Fruit fly (Drosophila melanogaster) whole organism, embryonic: Measurements from ENCODE around the gene Grasp65.

Source experiments
- Atf6 ChIP-seq: fragments of 200-800 bp; sonication (Bioruptor generic); IDR thresholded peaks from 2 replicates; pipeline ENCODE4 v1.3.6; 2022; ENCODE audit warnings: missing biosample characterization, missing genetic modification characterization
- CG11456 ChIP-seq: fragments of 200-800 bp; sonication (Bioruptor generic); IDR thresholded peaks from 3 replicates; pipeline ENCODE4 v1.3.6; 2022; ENCODE audit warnings: missing biosample characterization, missing genetic modification characterization
- CG13287 ChIP-seq: fragments of 200-800 bp; sonication (Bioruptor generic); IDR thresholded peaks from 2 replicates; pipeline ENCODE4 v1.3.6; 2022; ENCODE audit warnings: missing biosample characterization, missing genetic modification characterization; ENCODE audit not compliant: partially characterized antibody
- CG13424 ChIP-seq: fragments of 200-800 bp; sonication (Bioruptor generic); optimal IDR thresholded peaks from 2 replicates; lab custom pipeline; 2019; ENCODE audit warnings: missing biosample characterization, mild to moderate bottlenecking, missing genetic modification characterization, moderate library complexity
- CG15073 ChIP-seq: fragments of 200-800 bp; sonication (Bioruptor generic); optimal IDR thresholded peaks from 2 replicates; lab custom pipeline; 2016; ENCODE audit warnings: missing biosample characterization, missing genetic modification characterization
- CG15514 ChIP-seq: fragments of 200-800 bp; sonication (Bioruptor generic); optimal IDR thresholded peaks from 3 replicates; lab custom pipeline; 2017; ENCODE audit warnings: missing biosample characterization, missing genetic modification characterization, mild to moderate bottlenecking, moderate library complexity, missing genetic modification reagents
- CG16813 ChIP-seq: fragments of 200-800 bp; sonication (Bioruptor generic); IDR thresholded peaks from 3 replicates; pipeline ENCODE4 v1.3.6; 2022; ENCODE audit warnings: missing biosample characterization, missing genetic modification characterization; ENCODE audit not compliant: partially characterized antibody
- CG18764 ChIP-seq: fragments of 200-800 bp; sonication (Bioruptor generic); optimal IDR thresholded peaks from 3 replicates; lab custom pipeline; 2016; ENCODE audit warnings: missing biosample characterization, missing genetic modification characterization
- CG3065 ChIP-seq: fragments of 200-800 bp; sonication (Bioruptor generic); optimal IDR thresholded peaks from 2 replicates; lab custom pipeline; 2016; ENCODE audit warnings: missing biosample characterization, missing genetic modification characterization
- CG34224 ChIP-seq: fragments of 200-800 bp; sonication (Bioruptor generic); IDR thresholded peaks from 3 replicates; pipeline ENCODE4 v1.3.6; 2022; ENCODE audit warnings: missing biosample characterization, missing genetic modification characterization; ENCODE audit not compliant: partially characterized antibody
- CG3838 ChIP-seq: fragments of 200-800 bp; sonication (Bioruptor generic); optimal IDR thresholded peaks from 3 replicates; lab custom pipeline; 2016; ENCODE audit warnings: missing biosample characterization, missing genetic modification characterization
- CG7786 ChIP-seq: fragments of 200-800 bp; sonication (Bioruptor generic); optimal IDR thresholded peaks from 2 replicates; lab custom pipeline; 2016; ENCODE audit warnings: missing biosample characterization, missing genetic modification characterization
- CG8478 ChIP-seq: fragments of >200 bp; optimal IDR thresholded peaks from 2 replicates; lab custom pipeline; 2018
- Deaf1 ChIP-seq: fragments of 200-800 bp; optimal IDR thresholded peaks from 3 replicates; lab custom pipeline; 2019; ENCODE audit warnings: missing biosample characterization, mild to moderate bottlenecking, missing genetic modification characterization, moderate library complexity
- Dp ChIP-seq: fragments of 200-800 bp; sonication (Bioruptor generic); optimal IDR thresholded peaks from 2 replicates; lab custom pipeline; 2018; ENCODE audit warnings: missing biosample characterization, mild to moderate bottlenecking, missing genetic modification characterization, moderate library complexity
- Eip74EF ChIP-seq, 2 experiments: fragments of 200-800 bp in 1 of 2; fragments of >200 bp in 1 of 2; sonication (Bioruptor generic) in 1 of 2; optimal IDR thresholded peaks; 2 replicates each; lab custom pipeline; 2017 to 2019; ENCODE audit warnings: missing biosample characterization in 2 of 2, missing genetic modification characterization in 2 of 2, mild to moderate bottlenecking in 1 of 2, moderate library complexity in 1 of 2
- Kr ChIP-seq: fragments of 200-800 bp; sonication (Bioruptor generic); optimal IDR thresholded peaks from 2 replicates; lab custom pipeline; 2017; ENCODE audit warnings: missing biosample characterization, mild to moderate bottlenecking, missing genetic modification characterization
- Lhr ChIP-seq: fragments of 200-800 bp; sonication (Bioruptor generic); optimal IDR thresholded peaks from 3 replicates; lab custom pipeline; 2017; ENCODE audit warnings: mild to moderate bottlenecking, missing biosample characterization, missing genetic modification reagents, missing genetic modification characterization
- Mes4 ChIP-seq: fragments of 200-800 bp; sonication (Bioruptor generic); optimal IDR thresholded peaks from 2 replicates; lab custom pipeline; 2016; ENCODE audit warnings: missing biosample characterization, missing genetic modification characterization
- Mrtf ChIP-seq: fragments of 200-800 bp; sonication (Bioruptor generic); IDR thresholded peaks from 3 replicates; pipeline ENCODE4 v1.3.6; 2022; ENCODE audit warnings: missing biosample characterization, missing genetic modification characterization
- Nf-YB ChIP-seq: fragments of 200-800 bp; sonication (Bioruptor generic); optimal IDR thresholded peaks from 3 replicates; lab custom pipeline; 2019; ENCODE audit warnings: missing biosample characterization, mild to moderate bottlenecking, missing genetic modification characterization, moderate library complexity
- Nf-YC ChIP-seq: fragments of 200-800 bp; optimal IDR thresholded peaks from 3 replicates; lab custom pipeline; 2019; ENCODE audit warnings: missing biosample characterization, mild to moderate bottlenecking, missing genetic modification characterization, moderate library complexity
- Poxn ChIP-seq: fragments of 200-800 bp; sonication (Bioruptor generic); IDR thresholded peaks from 2 replicates; pipeline ENCODE4 v1.3.6; 2022; ENCODE audit warnings: missing biosample characterization, missing genetic modification characterization
- Sin3A ChIP-seq: fragments of >200 bp; optimal IDR thresholded peaks from 2 replicates; lab custom pipeline; 2018
- YL-1 ChIP-seq: fragments of 200-800 bp; sonication (Bioruptor generic); optimal IDR thresholded peaks from 3 replicates; lab custom pipeline; 2017; ENCODE audit warnings: missing biosample characterization, mild to moderate bottlenecking, missing genetic modification characterization
- ac ChIP-seq: fragments of 200-800 bp; sonication (Bioruptor generic); optimal IDR thresholded peaks from 3 replicates; lab custom pipeline; 2017; ENCODE audit warnings: missing biosample characterization, mild to moderate bottlenecking, missing genetic modification characterization
- az2 ChIP-seq: fragments of 200-800 bp; sonication (Bioruptor generic); optimal IDR thresholded peaks from 3 replicates; lab custom pipeline; 2016; ENCODE audit warnings: missing biosample characterization, missing genetic modification characterization
- bcd ChIP-seq: fragments of 200-800 bp; sonication (Bioruptor generic); optimal IDR thresholded peaks from 2 replicates; lab custom pipeline; 2017; ENCODE audit warnings: missing biosample characterization, mild to moderate bottlenecking, missing genetic modification characterization
- bowl ChIP-seq: fragments of 200-800 bp; sonication (Bioruptor generic); IDR thresholded peaks from 2 replicates; pipeline ENCODE4 v1.3.6; 2022; ENCODE audit warnings: missing biosample characterization, missing genetic modification characterization
- chn ChIP-seq: fragments of 200-800 bp; sonication (Bioruptor generic); optimal IDR thresholded peaks from 2 replicates; lab custom pipeline; 2016; ENCODE audit warnings: missing biosample characterization, missing genetic modification characterization
- corto ChIP-seq: fragments of 200-800 bp; sonication (Bioruptor generic); optimal IDR thresholded peaks from 2 replicates; lab custom pipeline; 2016; ENCODE audit warnings: missing biosample characterization, mild to moderate bottlenecking, missing genetic modification characterization, moderate library complexity
- croc ChIP-seq: fragments of 200-800 bp; sonication (Bioruptor generic); conservative IDR thresholded peaks from 3 replicates; pipeline ENCODE4 v1.3.6; 2022; ENCODE audit warnings: missing biosample characterization, missing genetic modification characterization
- crp ChIP-seq, 2 experiments: fragments of 200-800 bp; sonication (Bioruptor generic); optimal IDR thresholded peaks; 2 replicates in 1 of 2; 3 replicates in 1 of 2; lab custom pipeline; 2017; ENCODE audit warnings: missing biosample characterization in 2 of 2, missing genetic modification characterization in 2 of 2, mild to moderate bottlenecking in 1 of 2, moderate library complexity in 1 of 2
- dati ChIP-seq: fragments of 200-800 bp; sonication (Bioruptor generic); IDR thresholded peaks from 2 replicates; pipeline ENCODE4 v1.3.6; 2022; ENCODE audit warnings: missing biosample characterization, missing genetic modification characterization
- dmrt99B ChIP-seq: fragments of 200-800 bp; sonication (Bioruptor generic); optimal IDR thresholded peaks from 2 replicates; lab custom pipeline; 2018; ENCODE audit warnings: missing biosample characterization, mild to moderate bottlenecking, missing genetic modification characterization, moderate library complexity
- hb ChIP-seq: fragments of 200-800 bp; sonication (Bioruptor generic); IDR thresholded peaks from 3 replicates; pipeline ENCODE4 v1.3.6; 2022; ENCODE audit warnings: missing biosample characterization, missing genetic modification characterization; ENCODE audit not compliant: partially characterized antibody
- insv ChIP-seq, 2 experiments: fragments of 200-800 bp; sonication (Bioruptor generic); optimal IDR thresholded peaks; 3 replicates each; lab custom pipeline; 2016 to 2018; ENCODE audit warnings: missing biosample characterization in 2 of 2, missing genetic modification characterization in 2 of 2
- maf-S ChIP-seq: fragments of 200-800 bp; sonication (Bioruptor generic); optimal IDR thresholded peaks from 2 replicates; lab custom pipeline; 2016; ENCODE audit warnings: missing biosample characterization, missing genetic modification characterization
- odd ChIP-seq: fragments of 200-800 bp; sonication (Bioruptor generic); optimal IDR thresholded peaks from 2 replicates; lab custom pipeline; 2017; ENCODE audit warnings: missing biosample characterization, mild to moderate bottlenecking, missing genetic modification characterization
- pan ChIP-seq, 4 experiments: fragments of >200 bp in 3 of 4; fragments of 200-800 bp in 1 of 4; sonication (Bioruptor generic) in 1 of 4; optimal IDR thresholded peaks in 3 of 4; IDR thresholded peaks in 1 of 4; 2 replicates each; pipeline versions ENCODE4 v1.3.6 to Lab custom; 2017 to 2022; ENCODE audit warnings: missing biosample characterization in 2 of 4, missing genetic modification characterization in 2 of 4, mixed read lengths in 1 of 4
- pfk ChIP-seq: fragments of 200-800 bp; sonication (Bioruptor generic); optimal IDR thresholded peaks from 2 replicates; lab custom pipeline; 2018; ENCODE audit warnings: missing biosample characterization, mild to moderate bottlenecking, missing genetic modification characterization, moderate library complexity
- sd ChIP-seq: fragments of 200-800 bp; sonication (Bioruptor generic); optimal IDR thresholded peaks from 3 replicates; lab custom pipeline; 2018; ENCODE audit warnings: missing biosample characterization, mild to moderate bottlenecking, missing genetic modification characterization, moderate library complexity
- shn ChIP-seq: fragments of 200-800 bp; sonication (Bioruptor generic); optimal IDR thresholded peaks from 3 replicates; lab custom pipeline; 2016; ENCODE audit warnings: missing biosample characterization, missing genetic modification characterization
- sna ChIP-seq: fragments of 200-800 bp; sonication (Bioruptor generic); IDR thresholded peaks from 2 replicates; pipeline ENCODE4 v1.3.6; 2022; ENCODE audit warnings: missing biosample characterization, missing genetic modification characterization; ENCODE audit not compliant: partially characterized antibody
- so ChIP-seq: fragments of 200-800 bp; sonication (Bioruptor generic); IDR thresholded peaks from 3 replicates; pipeline ENCODE4 v1.3.6; 2022; ENCODE audit warnings: missing biosample characterization, missing genetic modification characterization
- sqz ChIP-seq: fragments of 200-800 bp; sonication (Bioruptor generic); optimal IDR thresholded peaks from 3 replicates; lab custom pipeline; 2018; ENCODE audit warnings: missing biosample characterization, mild to moderate bottlenecking, missing genetic modification characterization
- sug ChIP-seq: fragments of 200-800 bp; optimal IDR thresholded peaks from 2 replicates; lab custom pipeline; 2019; ENCODE audit warnings: missing biosample characterization, mild to moderate bottlenecking, missing genetic modification characterization, moderate library complexity
- tup ChIP-seq: fragments of 200-800 bp; sonication (Bioruptor generic); optimal IDR thresholded peaks from 2 replicates; lab custom pipeline; 2016; ENCODE audit warnings: missing biosample characterization, mild to moderate bottlenecking, missing genetic modification characterization, moderate library complexity
- vfl ChIP-seq: fragments of 200-800 bp; sonication (Bioruptor generic); optimal IDR thresholded peaks from 2 replicates; lab custom pipeline; 2016; ENCODE audit warnings: missing biosample characterization, missing genetic modification characterization
- zf30C ChIP-seq: fragments of 200-800 bp; sonication (Bioruptor generic); optimal IDR thresholded peaks from 3 replicates; lab custom pipeline; 2018; ENCODE audit warnings: missing biosample characterization, mild to moderate bottlenecking, missing genetic modification characterization

Gene Grasp65

DNA sequence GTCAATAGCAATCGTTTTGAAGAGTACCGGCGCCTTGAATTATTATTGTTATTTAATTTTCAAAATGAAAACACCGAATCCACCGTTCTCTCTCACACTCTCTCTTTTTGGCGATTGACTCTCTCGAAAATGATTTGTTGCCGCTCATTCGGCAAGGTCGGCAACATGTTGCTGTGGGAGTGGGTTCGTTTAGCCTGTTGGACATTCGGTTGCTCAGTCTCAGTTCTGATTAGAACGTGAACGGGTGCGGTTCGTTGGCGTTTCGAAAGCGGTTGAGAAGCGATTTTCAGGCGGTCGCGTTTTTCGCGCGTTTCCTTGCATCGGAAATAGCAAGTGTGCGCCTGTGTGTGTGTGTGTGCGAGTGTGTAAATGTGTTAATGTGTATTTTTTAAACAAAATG lies 14.3 kb downstream of the Grasp65 start, which contains the start of gene Ac76E (continued):
- TF ChIP-seq maf-S (GFP tag; lab: Kevin White, UChicago) (no peak), dati (no peak), bcd (GFP tag; lab: Kevin White, UChicago) (no peak), sug (tag; lab: Kevin White, UChicago) (peak; percentile 24), tup (GFP tag; lab: Kevin White, UChicago) (no peak), pfk (GFP tag; lab: Kevin White, UChicago) (no peak), Atf6 (GFP tag; lab: Robert Waterston, UW) (peak; percentile 64), sd (tag; lab: Kevin White, UChicago) (peak; percentile 25), CG16813 (GFP tag; lab: Robert Waterston, UW) (no peak), Kr (no peak), Sin3A (lab: Kevin White, UChicago) (no peak), hb (GFP tag; lab: Robert Waterston, UW) (no peak; the same call in 2 of the 3 replicates), CG3838 (GFP tag; lab: Kevin White, UChicago) (no peak), odd (no peak), az2 (GFP tag; lab: Kevin White, UChicago) (no peak), CG11456 (GFP tag; lab: Robert Waterston, UW) (no peak), CG3065 (GFP tag; lab: Kevin White, UChicago) (no peak), CG18764 (GFP tag; lab: Kevin White, UChicago) (no peak), pan (optimal IDR thresholded peaks at IDR 0.05; lab: Kevin White, UChicago) (no peak), pan (GFP tag; optimal IDR thresholded peaks at IDR 0.05 in 1 of 2, IDR thresholded peaks at IDR 0.05 in 1 of 2) (peak in 1 of 2 experiments; percentile 17), chn (peak; percentile 33), bowl (GFP tag; lab: Robert Waterston, UW) (no peak), CG15073 (GFP tag; lab: Kevin White, UChicago) (no peak), CG13424 (tag; lab: Kevin White, UChicago) (no peak), CG15514 (GFP tag; lab: Kevin White, UChicago) (peak; percentile 37), CG13287 (GFP tag; lab: Robert Waterston, UW) (no peak; the same call in 1 of the 2 replicates), Nf-YC (tag; lab: Kevin White, UChicago) (no peak), so (GFP tag; lab: Robert Waterston, UW) (no peak), CG34224 (0 out of 3 replicates have a peak, but pooled peaks have one; percentile 13), Deaf1 (tag; lab: Kevin White, UChicago) (peak; percentile 87), CG8478 (lab: Kevin White, UChicago) (no peak), Mes4 (GFP tag; lab: Kevin White, UChicago) (no peak), ac (GFP tag; lab: Kevin White, UChicago) (no peak), Eip74EF (GFP tag; optimal IDR thresholded peaks at IDR 0.05; lab: Kevin White, UChicago) (no peak), vfl (GFP tag; lab: Kevin White, UChicago) (no peak), sqz (GFP tag; lab: Kevin White, UChicago) (no peak), insv (GFP tag; optimal IDR thresholded peaks at IDR 0.05; lab: Kevin White, UChicago) (peak in 1 of 2 experiments; percentile 81), zf30C (no peak), Mrtf (no peak), sna (GFP tag; lab: Robert Waterston, UW) (0 out of 2 replicates have a peak, but pooled peaks have one; percentile 23), croc (no peak), dmrt99B (tag; lab: Kevin White, UChicago) (no peak), crp (GFP tag; optimal IDR thresholded peaks at IDR 0.05; lab: Kevin White, UChicago) (no peak), CG7786 (GFP tag; lab: Kevin White, UChicago) (no peak), corto (GFP tag; lab: Kevin White, UChicago) (no peak), Lhr (GFP tag; lab: Kevin White, UChicago) (no peak), shn (GFP tag; lab: Kevin White, UChicago) (no peak), Dp (no peak), Nf-YB (GFP tag; lab: Kevin White, UChicago) (no peak), Poxn (GFP tag; lab: Robert Waterston, UW) (no peak), YL-1 (no peak)
